Fruit fly (Drosophila melanogaster): ENCODE measurements around the gene sim.

Gene sim

DNA sequence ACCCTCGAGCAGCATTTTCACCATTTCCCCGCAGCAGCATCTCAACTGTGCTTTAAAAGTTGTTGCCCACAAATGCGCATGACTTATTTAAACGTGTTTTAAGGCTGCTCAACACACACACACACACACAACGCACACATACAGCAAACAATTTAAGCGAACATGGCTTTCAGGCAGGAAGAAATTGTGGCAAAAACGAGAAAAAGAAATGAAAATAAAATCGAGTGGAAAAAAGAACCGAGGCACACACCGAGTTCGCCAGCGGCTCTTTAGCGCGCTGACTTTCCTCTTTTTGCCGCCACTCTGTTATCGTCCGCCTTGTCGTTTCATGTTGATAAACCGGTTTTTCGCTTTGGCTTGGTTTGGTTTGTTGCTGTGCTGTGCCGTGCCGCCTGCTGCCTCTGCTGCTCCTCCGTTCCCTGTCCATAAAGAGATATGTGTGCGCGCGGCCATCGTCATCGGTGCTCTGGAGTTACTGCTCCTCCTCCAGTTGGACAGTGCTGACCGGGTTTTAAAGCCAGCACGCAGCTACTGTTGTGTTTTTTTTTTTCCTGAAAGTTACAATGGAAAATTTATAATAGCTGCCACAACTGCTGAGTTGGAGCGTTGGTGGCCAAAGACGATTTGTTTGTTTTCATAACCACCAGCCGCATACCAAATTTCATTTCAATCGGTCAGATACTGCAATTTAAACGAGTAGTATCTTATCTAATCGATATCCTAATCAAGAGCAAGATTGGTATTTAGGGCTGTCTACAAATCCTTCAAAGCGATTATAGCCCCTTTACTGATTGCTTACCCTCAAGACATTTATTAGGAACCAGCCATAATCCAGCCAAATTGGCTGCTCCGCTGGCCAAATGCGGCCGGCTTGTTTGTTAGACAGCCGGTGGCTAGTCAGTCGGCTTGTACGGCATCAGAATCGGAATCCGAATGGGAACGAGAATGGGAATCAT is 41.5 kb upstream of the sim start (continued):
- TF ChIP-seq rib (GFP tag; IDR thresholded peaks at IDR 0.05) (peak; percentile 34; the same call in 1 of the 2 replicates), sqz (GFP tag; optimal IDR thresholded peaks at IDR 0.05) (peak; percentile 61), CG3407 (GFP tag; optimal IDR thresholded peaks at IDR 0.05) (no peak), ems (GFP tag; optimal IDR thresholded peaks at IDR 0.05) (no peak), Drgx (GFP tag; IDR thresholded peaks at IDR 0.05) (no peak; the same call in 1 of the 2 replicates), CG12659 (GFP tag; optimal IDR thresholded peaks at IDR 0.05) (peak; percentile 22), CG13894 (tag; optimal IDR thresholded peaks at IDR 0.05) (no peak), CG2129 (GFP tag; IDR thresholded peaks at IDR 0.05; ENCODE audit: partially characterized antibody) (no peak), Ets97D (GFP tag; optimal IDR thresholded peaks at IDR 0.05) (no peak), maf-S (GFP tag; optimal IDR thresholded peaks at IDR 0.05) (no peak), lilli (GFP tag; optimal IDR thresholded peaks at IDR 0.05) (peak; percentile 16)

DNA sequence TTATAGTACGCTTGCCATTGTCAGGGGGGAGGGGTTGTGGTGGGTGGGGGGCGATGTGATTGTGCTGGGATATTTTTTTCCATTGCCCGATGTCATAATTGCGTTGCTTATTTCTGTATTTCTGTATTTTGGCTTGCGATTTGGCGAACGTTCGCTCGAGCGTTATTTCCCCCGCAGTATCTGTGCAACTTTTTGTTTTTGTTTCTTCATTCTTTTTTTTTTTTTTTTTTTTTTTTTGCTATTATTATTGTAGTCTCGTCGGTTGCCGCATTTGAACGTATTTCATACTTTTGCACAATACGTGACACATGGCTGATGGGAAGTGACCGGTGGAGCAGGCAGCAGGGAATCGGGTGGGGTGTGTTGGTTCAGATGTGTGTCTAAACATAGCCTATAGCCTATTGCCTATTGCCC is 39.9 kb upstream of the sim start:
- TF ChIP-seq CG10543 (GFP tag; optimal IDR thresholded peaks at IDR 0.05) = peak; percentile 62
- TF ChIP-seq CG9932 (GFP tag; IDR thresholded peaks at IDR 0.05) = peak; percentile 47
- peak in 1 of 2 experiments; percentile 65 for TF ChIP-seq Pdp1 (GFP tag; optimal IDR thresholded peaks at IDR 0.05)
- peak; percentile 39; the same call in 1 of the 2 replicates for TF ChIP-seq CG32772 (GFP tag; IDR thresholded peaks at IDR 0.05)
- peak; percentile 78 for TF ChIP-seq crol (GFP tag; IDR thresholded peaks at IDR 0.05)
- no peak for TF ChIP-seq CG15696 (tag; optimal IDR thresholded peaks at IDR 0.05)
- no peak for TF ChIP-seq chif (GFP tag; optimal IDR thresholded peaks at IDR 0.05)
- TF ChIP-seq CG31224 (GFP tag; IDR thresholded peaks at IDR 0.05) = no peak
- peak; percentile 73; the same call in 1 of the 2 replicates for TF ChIP-seq NFAT (GFP tag; IDR thresholded peaks at IDR 0.05)
- no peak for TF ChIP-seq Doc2 (GFP tag; IDR thresholded peaks at IDR 0.05)
- peak; percentile 43 for TF ChIP-seq Drgx (GFP tag; IDR thresholded peaks at IDR 0.05)
- TF ChIP-seq Elba2 (GFP tag; optimal IDR thresholded peaks at IDR 0.05) = no peak
- no peak for TF ChIP-seq kay (GFP tag; optimal IDR thresholded peaks at IDR 0.05)
- 0 out of 2 replicates have a peak, but pooled peaks have one; percentile 9 for TF ChIP-seq Adf1 (GFP tag; IDR thresholded peaks at IDR 0.05)
- peak; percentile 67; the same call in 1 of the 2 replicates for TF ChIP-seq rib (GFP tag; IDR thresholded peaks at IDR 0.05)
- no peak for TF ChIP-seq CG32767 (GFP tag; IDR thresholded peaks at IDR 0.05)
- no peak for TF ChIP-seq CkIIα-i1 (GFP tag; IDR thresholded peaks at IDR 0.05)
- TF ChIP-seq Bgb (GFP tag; IDR thresholded peaks at IDR 0.05; ENCODE audit: partially characterized antibody) = no peak
- no peak for TF ChIP-seq Camta (GFP tag; optimal IDR thresholded peaks at IDR 0.05)
- TF ChIP-seq C15 (GFP tag; IDR thresholded peaks at IDR 0.05) = 0 out of 3 replicates have a peak, but pooled peaks have one; percentile 13
- TF ChIP-seq Taf1 (GFP tag; IDR thresholded peaks at IDR 0.05) = no peak
- TF ChIP-seq chinmo (GFP tag; IDR thresholded peaks at IDR 0.05; ENCODE audit: partially characterized antibody) = peak; percentile 92
- TF ChIP-seq wek (GFP tag; optimal IDR thresholded peaks at IDR 0.05) = no peak
- TF ChIP-seq pzg (GFP tag; optimal IDR thresholded peaks at IDR 0.05) = no peak
- TF ChIP-seq sens-2 (GFP tag; IDR thresholded peaks at IDR 0.05) = no peak
- TF ChIP-seq ro (GFP tag; IDR thresholded peaks at IDR 0.05) = no peak
- peak; percentile 23 for TF ChIP-seq sug (tag; optimal IDR thresholded peaks at IDR 0.05)
- no peak for TF ChIP-seq Hand (GFP tag; optimal IDR thresholded peaks at IDR 0.05)
- no peak for TF ChIP-seq CG12104 (GFP tag; optimal IDR thresholded peaks at IDR 0.05)
- peak; percentile 9 for TF ChIP-seq cwo (GFP tag; optimal IDR thresholded peaks at IDR 0.05)
- no peak for TF ChIP-seq Dip2 (GFP tag; IDR thresholded peaks at IDR 0.05)
- TF ChIP-seq CG34224 (GFP tag; IDR thresholded peaks at IDR 0.05; ENCODE audit: partially characterized antibody) = no peak
- TF ChIP-seq CG10431 (GFP tag; optimal IDR thresholded peaks at IDR 0.05) = no peak
- TF ChIP-seq CG8388 (GFP tag; optimal IDR thresholded peaks at IDR 0.05) = no peak
- TF ChIP-seq CG7745 (tag; optimal IDR thresholded peaks at IDR 0.05) = no peak
- no peak for TF ChIP-seq Dfd (GFP tag; optimal IDR thresholded peaks at IDR 0.05)
- TF ChIP-seq dmrt99B (tag; optimal IDR thresholded peaks at IDR 0.05) = no peak
- no peak for TF ChIP-seq CG18011 (GFP tag; optimal IDR thresholded peaks at IDR 0.05)

Data from whole organism, embryonic.